Fruit fly (Drosophila melanogaster): ENCODE data around the gene bbg.

- TF ChIP-seq CG15710 (tag; optimal IDR thresholded peaks at IDR 0.05) = no peak
- TF ChIP-seq CG13204 (GFP tag; optimal IDR thresholded peaks at IDR 0.05) = no peak
- no peak for TF ChIP-seq D1 (tag; optimal IDR thresholded peaks at IDR 0.05)
- no peak for TF ChIP-seq CG17806 (tag; optimal IDR thresholded peaks at IDR 0.05)
- no peak for TF ChIP-seq fd96Ca (GFP tag; IDR thresholded peaks at IDR 0.05)
- no peak for TF ChIP-seq CG12605 (GFP tag; IDR thresholded peaks at IDR 0.05)
- no peak for TF ChIP-seq CG14655 (GFP tag; optimal IDR thresholded peaks at IDR 0.05)
- TF ChIP-seq Pif1B (GFP tag; optimal IDR thresholded peaks at IDR 0.05) = no peak
- TF ChIP-seq CG9948 (tag; optimal IDR thresholded peaks at IDR 0.05) = no peak
- no peak for TF ChIP-seq CG8159 (tag; optimal IDR thresholded peaks at IDR 0.05)
- no peak for TF ChIP-seq rn (GFP tag; IDR thresholded peaks at IDR 0.05)
- no peak for TF ChIP-seq EcR (GFP tag; optimal IDR thresholded peaks at IDR 0.05)
Observed at dm6 chr3L:14456898-14457297, 79.2 kb downstream of the bbg start.
